In the genomic region with DNA sequence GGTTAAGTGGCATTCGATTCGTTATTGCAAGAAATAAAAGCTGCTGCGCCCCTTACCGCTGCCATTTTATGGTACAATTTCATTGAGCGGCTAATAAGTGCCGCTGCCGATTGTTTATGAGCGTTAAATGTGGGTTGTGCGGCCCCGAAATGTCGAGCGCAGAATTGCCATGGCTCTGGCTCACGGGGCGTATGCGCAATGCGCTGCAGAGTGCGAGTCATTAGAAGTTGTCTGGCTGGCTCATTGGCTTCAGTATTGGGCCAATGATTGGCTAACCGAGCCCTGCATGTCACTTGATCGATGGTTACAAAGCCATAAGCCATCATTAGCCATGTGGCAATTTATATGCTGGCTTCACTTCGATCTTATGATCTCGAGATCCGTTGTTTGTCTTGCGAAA, we compare ENCODE assay signal across 2 fruit fly cellular contexts.
TF ChIP-seq lines count a peak whose summit lies in the region.

No protein-coding gene starts in this region.

- TF ChIP-seq CTCF in whole organism, embryonic (GFP tag; optimal IDR thresholded peaks at IDR 0.05; lab: Kevin White, UChicago) = no peak

TF ChIP-seq in whole organism, embryonic, 481 proteins besides CTCF, POLR2A, EP300 and RAD21:
- peak; percentile 54 for TF ChIP-seq Ets65A (GFP tag; lab: Kevin White, UChicago)
- peak; percentile 58 for TF ChIP-seq CG7372 (GFP tag; IDR thresholded peaks at IDR 0.05; lab: Robert Waterston, UW)
- TF ChIP-seq tll (GFP tag; optimal IDR thresholded peaks at IDR 0.05; lab: Kevin White, UChicago) = no peak
- 0 out of 3 replicates have a peak, but pooled peaks have one; percentile 13 for TF ChIP-seq CG2889 (GFP tag; IDR thresholded peaks at IDR 0.05; lab: Robert Waterston, UW)
- TF ChIP-seq chinmo (GFP tag; IDR thresholded peaks at IDR 0.05; lab: Robert Waterston, UW; ENCODE audit: partially characterized antibody) = 0 out of 4 replicates have a peak, but pooled peaks have one; percentile 35
- TF ChIP-seq CG13123 (GFP tag; optimal IDR thresholded peaks at IDR 0.05; lab: Kevin White, UChicago) = no peak

TF ChIP-seq in whole organism, prepupa, 60 proteins besides CTCF, POLR2A, EP300 and RAD21:
- TF ChIP-seq Eip93F (GFP tag; optimal IDR thresholded peaks at IDR 0.05; lab: Kevin White, UChicago) = no peak
- no peak for TF ChIP-seq CG32006 (GFP tag; optimal IDR thresholded peaks at IDR 0.05; lab: Kevin White, UChicago)
- no peak for TF ChIP-seq CG6792 (GFP tag; optimal IDR thresholded peaks at IDR 0.05; lab: Kevin White, UChicago)
- TF ChIP-seq Eip78C (GFP tag; lab: Kevin White, UChicago) = peak; percentile 28
- no peak for TF ChIP-seq ss (GFP tag; optimal IDR thresholded peaks at IDR 0.05; lab: Kevin White, UChicago)
- no peak for TF ChIP-seq CG15336 (GFP tag; IDR thresholded peaks at IDR 0.05; lab: Robert Waterston, UW)
- TF ChIP-seq svp (GFP tag; lab: Kevin White, UChicago) = no peak
- no peak for TF ChIP-seq net (GFP tag; optimal IDR thresholded peaks at IDR 0.05; lab: Kevin White, UChicago)
TF ChIP-seq in whole organism, prepupa: peak in this region for 1.
